Fruit fly (Drosophila melanogaster) S2 (cell line): Measurements from ENCODE around the gene brat.

Experiments used
- CG8478 ChIP-seq: fragments of >200 bp; optimal IDR thresholded peaks from 2 replicates; lab custom pipeline; 2018
- CTCF ChIP-seq, 2 experiments: fragments of >200 bp; optimal IDR thresholded peaks; 2 replicates each; lab custom pipeline; 2018

dm6 chr2L:19222311-19222710 lies 88.7 kb downstream of the brat start:
- TF ChIP-seq CG8478 (lab: Kevin White, UChicago) (no peak), CTCF (optimal IDR thresholded peaks at IDR 0.05; lab: Kevin White, UChicago) (no peak)
